Worm (Caenorhabditis elegans) whole organism, late embryonic: Measurements from ENCODE around the gene nlp-43.
A peak's percentile ranks its signal among the peaks of the same experiment; 100 is the strongest.

ENCODE experiments used
- C38D4.7 ChIP-seq: fragments of 200-800 bp; sonication (Bioruptor generic); optimal IDR thresholded peaks from 2 replicates; lab custom pipeline; 2018; ENCODE audit warnings: mild to moderate bottlenecking, missing genetic modification characterization, moderate library complexity, missing compliant biosample characterization
- F13H6.1 ChIP-seq: sonication (generic microtip); optimal IDR thresholded peaks from 2 replicates; lab custom pipeline; 2016; ENCODE audit warnings: missing genetic modification characterization, missing compliant biosample characterization
- K02D7.2 ChIP-seq: sonication (generic microtip); optimal IDR thresholded peaks from 2 replicates; lab custom pipeline; 2017; ENCODE audit warnings: mild to moderate bottlenecking, missing genetic modification characterization, missing compliant biosample characterization
- K09A11.1 ChIP-seq: sonication (generic microtip); optimal IDR thresholded peaks from 2 replicates; lab custom pipeline; 2017; ENCODE audit warnings: antibody characterized with exemption, mild to moderate bottlenecking, missing genetic modification characterization, missing compliant biosample characterization; ENCODE audit not compliant: insufficient read depth
- T23F11.4 ChIP-seq: fragments of 200-800 bp; sonication (Bioruptor generic); optimal IDR thresholded peaks from 2 replicates; lab custom pipeline; 2018; ENCODE audit warnings: mild to moderate bottlenecking, missing genetic modification characterization, missing compliant biosample characterization
- ahr-1 ChIP-seq: sonication (generic microtip); optimal IDR thresholded peaks from 2 replicates; lab custom pipeline; 2016; ENCODE audit warnings: missing genetic modification characterization, missing compliant biosample characterization
- ceh-14 ChIP-seq: sonication (generic microtip); optimal IDR thresholded peaks from 2 replicates; lab custom pipeline; 2016; ENCODE audit warnings: missing genotype, missing genetic modification characterization, missing compliant biosample characterization
- ceh-18 ChIP-seq: sonication (generic microtip); optimal IDR thresholded peaks from 2 replicates; lab custom pipeline; 2016; ENCODE audit warnings: missing genetic modification characterization, missing compliant biosample characterization
- ceh-19 ChIP-seq: fragments of 200-800 bp; sonication (Bioruptor generic); optimal IDR thresholded peaks from 2 replicates; lab custom pipeline; 2018; ENCODE audit warnings: mild to moderate bottlenecking, missing genetic modification characterization, missing compliant biosample characterization
- ceh-2 ChIP-seq: sonication (generic microtip); optimal IDR thresholded peaks from 2 replicates; lab custom pipeline; 2016; ENCODE audit warnings: missing genotype, missing genetic modification characterization, missing compliant biosample characterization
- ceh-22 ChIP-seq: sonication (generic microtip); optimal IDR thresholded peaks from 2 replicates; lab custom pipeline; 2017; ENCODE audit warnings: missing biosample characterization, missing genetic modification characterization
- ceh-24 ChIP-seq: sonication (generic microtip); optimal IDR thresholded peaks from 2 replicates; lab custom pipeline; 2016; ENCODE audit warnings: mild to moderate bottlenecking, missing genetic modification characterization, missing compliant biosample characterization
- ceh-31 ChIP-seq: sonication (generic microtip); optimal IDR thresholded peaks from 2 replicates; lab custom pipeline; 2016; ENCODE audit warnings: missing genetic modification characterization, missing compliant biosample characterization
- ceh-34 ChIP-seq: sonication (generic microtip); optimal IDR thresholded peaks from 2 replicates; lab custom pipeline; 2016; ENCODE audit warnings: mild to moderate bottlenecking, missing genetic modification characterization, missing compliant biosample characterization
- ceh-45 ChIP-seq: fragments of 200-800 bp; sonication (Bioruptor generic); IDR thresholded peaks from 2 replicates; pipeline ENCODE4 v1.3.6; 2022; ENCODE audit warnings: missing genetic modification reagents, missing genetic modification characterization, missing compliant biosample characterization
- ceh-48 ChIP-seq: sonication (generic microtip); optimal IDR thresholded peaks from 2 replicates; lab custom pipeline; 2016; ENCODE audit warnings: missing genetic modification characterization, inconsistent platforms, missing compliant biosample characterization
- ceh-6 ChIP-seq: fragments of 200-800 bp; sonication (Bioruptor generic); optimal IDR thresholded peaks from 2 replicates; lab custom pipeline; 2018; ENCODE audit warnings: mild to moderate bottlenecking, missing genetic modification characterization, missing compliant biosample characterization
- che-1 ChIP-seq: sonication (generic microtip); optimal IDR thresholded peaks from 2 replicates; lab custom pipeline; 2016; ENCODE audit warnings: mild to moderate bottlenecking, missing genetic modification characterization, missing compliant biosample characterization
- dve-1 ChIP-seq: sonication (generic microtip); optimal IDR thresholded peaks from 2 replicates; lab custom pipeline; 2017; ENCODE audit warnings: antibody characterized with exemption, mild to moderate bottlenecking, missing genetic modification characterization, missing compliant biosample characterization
- elt-2 ChIP-seq: sonication (generic microtip); optimal IDR thresholded peaks from 2 replicates; lab custom pipeline; 2016; ENCODE audit warnings: missing genetic modification reagents, missing genetic modification characterization, missing compliant biosample characterization
- elt-4 ChIP-seq: sonication (generic microtip); optimal IDR thresholded peaks from 2 replicates; lab custom pipeline; 2016; ENCODE audit warnings: missing genetic modification characterization, missing compliant biosample characterization
- ets-4 ChIP-seq: sonication (generic microtip); optimal IDR thresholded peaks from 2 replicates; lab custom pipeline; 2016; ENCODE audit warnings: missing genetic modification characterization, missing compliant biosample characterization
- eyg-1 ChIP-seq: sonication (generic microtip); optimal IDR thresholded peaks from 2 replicates; lab custom pipeline; 2016; ENCODE audit warnings: missing genotype, missing genetic modification characterization, missing compliant biosample characterization
- fax-1 ChIP-seq: sonication (generic microtip); optimal IDR thresholded peaks from 2 replicates; lab custom pipeline; 2016; ENCODE audit warnings: missing genotype, missing genetic modification characterization, missing compliant biosample characterization
- fkh-6 ChIP-seq: sonication (generic microtip); optimal IDR thresholded peaks from 2 replicates; lab custom pipeline; 2016; ENCODE audit warnings: missing genetic modification characterization, missing compliant biosample characterization
- gmeb-2 ChIP-seq: sonication (generic microtip); optimal IDR thresholded peaks from 2 replicates; lab custom pipeline; 2016; ENCODE audit warnings: missing genetic modification characterization, inconsistent platforms, missing compliant biosample characterization
- hlh-13 ChIP-seq: fragments of 200-800 bp; sonication (Bioruptor generic); optimal IDR thresholded peaks from 2 replicates; lab custom pipeline; 2018; ENCODE audit warnings: mild to moderate bottlenecking, missing genetic modification characterization, missing compliant biosample characterization
- hlh-6 ChIP-seq: sonication (generic microtip); optimal IDR thresholded peaks from 2 replicates; lab custom pipeline; 2016; ENCODE audit warnings: missing genotype, missing genetic modification characterization, missing compliant biosample characterization
- hlh-8 ChIP-seq: sonication (generic microtip); optimal IDR thresholded peaks from 2 replicates; lab custom pipeline; 2016; ENCODE audit warnings: missing genotype, missing genetic modification characterization, missing compliant biosample characterization
- lim-6 ChIP-seq: sonication (generic microtip); optimal IDR thresholded peaks from 2 replicates; lab custom pipeline; 2016; ENCODE audit warnings: missing genetic modification characterization, missing compliant biosample characterization
- lin-11 ChIP-seq: fragments of 200-800 bp; sonication (Bioruptor generic); optimal IDR thresholded peaks from 2 replicates; lab custom pipeline; 2018; ENCODE audit warnings: mild to moderate bottlenecking, missing genetic modification characterization, missing compliant biosample characterization
- nhr-11 ChIP-seq: fragments of 150-350 bp; optimal IDR thresholded peaks from 2 replicates; lab custom pipeline; 2014; ENCODE audit warnings: missing biosample characterization, missing genetic modification characterization
- nhr-232 ChIP-seq: sonication (generic microtip); optimal IDR thresholded peaks from 2 replicates; lab custom pipeline; 2016; ENCODE audit warnings: missing genetic modification characterization, missing compliant biosample characterization
- npax-4 ChIP-seq: sonication (generic microtip); optimal IDR thresholded peaks from 2 replicates; lab custom pipeline; 2016; ENCODE audit warnings: missing genetic modification characterization, missing compliant biosample characterization
- pat-9 ChIP-seq: fragments of 200-800 bp; sonication (Bioruptor generic); optimal IDR thresholded peaks from 2 replicates; lab custom pipeline; 2018; ENCODE audit warnings: mild to moderate bottlenecking, missing genetic modification characterization, moderate library complexity, missing compliant biosample characterization
- pqm-1 ChIP-seq: sonication (generic microtip); optimal IDR thresholded peaks from 2 replicates; lab custom pipeline; 2016; ENCODE audit warnings: missing genetic modification characterization, missing compliant biosample characterization
- rnt-1 ChIP-seq: sonication (generic microtip); optimal IDR thresholded peaks from 2 replicates; lab custom pipeline; 2016; ENCODE audit warnings: missing genetic modification characterization, missing compliant biosample characterization
- sdc-2 ChIP-seq: sonication (generic microtip); optimal IDR thresholded peaks from 2 replicates; lab custom pipeline; 2016; ENCODE audit warnings: missing genotype, missing genetic modification characterization, missing compliant biosample characterization
- sox-4 ChIP-seq: sonication (generic microtip); optimal IDR thresholded peaks from 2 replicates; lab custom pipeline; 2017; ENCODE audit warnings: mild to moderate bottlenecking, missing genetic modification characterization, inconsistent platforms, missing compliant biosample characterization
- syd-9 ChIP-seq: sonication (generic microtip); optimal IDR thresholded peaks from 2 replicates; lab custom pipeline; 2016; ENCODE audit warnings: mild to moderate bottlenecking, missing genetic modification characterization, moderate library complexity, missing compliant biosample characterization
- tbx-7 ChIP-seq: sonication (generic microtip); optimal IDR thresholded peaks from 2 replicates; lab custom pipeline; 2016; ENCODE audit warnings: missing genotype, missing genetic modification characterization, missing compliant biosample characterization
- ttx-3 ChIP-seq: sonication (generic microtip); optimal IDR thresholded peaks from 2 replicates; lab custom pipeline; 2016; ENCODE audit warnings: missing genetic modification reagents, missing genetic modification characterization, missing compliant biosample characterization
- zip-5 ChIP-seq: sonication (generic microtip); optimal IDR thresholded peaks from 2 replicates; lab custom pipeline; 2016; ENCODE audit warnings: missing genetic modification characterization, missing compliant biosample characterization
- ztf-16 ChIP-seq: sonication (generic microtip); optimal IDR thresholded peaks from 2 replicates; lab custom pipeline; 2017; ENCODE audit warnings: missing genetic modification characterization, missing compliant biosample characterization

The nlp-43 gene

DNA sequence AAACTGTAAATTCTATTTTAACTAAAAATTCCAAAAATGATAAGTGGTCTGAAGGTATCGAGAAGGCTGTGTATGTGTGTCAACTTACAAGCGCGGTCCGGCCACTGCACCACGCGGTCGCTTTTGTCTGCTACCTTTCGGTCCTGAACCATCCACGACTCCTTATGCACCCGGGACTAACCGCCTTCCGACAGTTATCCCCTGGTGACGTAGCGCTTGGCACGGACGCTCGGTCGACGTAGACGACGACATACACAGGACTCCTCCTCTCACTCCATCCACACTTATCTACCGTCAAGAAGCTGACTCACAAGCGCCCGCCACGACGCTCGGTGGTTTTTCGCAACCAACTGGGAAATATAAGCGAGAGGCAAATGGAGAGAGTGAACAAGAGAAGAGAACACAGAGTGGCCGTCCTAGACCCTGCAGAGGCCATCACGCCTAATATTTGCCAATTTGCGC is 10.8 kb upstream of the nlp-43 start (continued):
- TF ChIP-seq T23F11.4 (GFP tag; lab: Kevin White, UChicago) = peak; percentile 93
- peak; percentile 54 for TF ChIP-seq zip-5
- TF ChIP-seq sdc-2 (tag; lab: Kevin White, UChicago) = peak; percentile 82
- TF ChIP-seq dve-1 (tag; lab: Kevin White, UChicago) = peak; percentile 84
- TF ChIP-seq nhr-232 (tag; lab: Kevin White, UChicago) = peak; percentile 81
- peak; percentile 11 for TF ChIP-seq ahr-1 (tag; lab: Kevin White, UChicago)
- peak; percentile 83 for TF ChIP-seq rnt-1 (tag; lab: Kevin White, UChicago)
- peak; percentile 88 for TF ChIP-seq fkh-6 (tag; lab: Kevin White, UChicago)
- TF ChIP-seq ztf-16 (tag; lab: Kevin White, UChicago) = peak; percentile 86
- TF ChIP-seq ceh-31 (tag; lab: Kevin White, UChicago) = peak; percentile 81
- TF ChIP-seq syd-9 (tag; lab: Kevin White, UChicago) = peak; percentile 87
- TF ChIP-seq elt-4 (tag; lab: Kevin White, UChicago) = peak; percentile 76
- TF ChIP-seq lin-11 (tag; lab: Kevin White, UChicago) = peak; percentile 77
- peak; percentile 86 for TF ChIP-seq K02D7.2 (tag; lab: Kevin White, UChicago)
- TF ChIP-seq ttx-3 (tag; lab: Kevin White, UChicago) = peak; percentile 81
- peak; percentile 83 for TF ChIP-seq ceh-14
- peak; percentile 91 for TF ChIP-seq hlh-6 (tag; lab: Kevin White, UChicago)
- TF ChIP-seq che-1 (tag; lab: Kevin White, UChicago) = peak; percentile 85
- peak; percentile 55 for TF ChIP-seq tbx-7 (tag; lab: Kevin White, UChicago)
- peak; percentile 39 for TF ChIP-seq K09A11.1 (tag; lab: Kevin White, UChicago)
- peak; percentile 72 for TF ChIP-seq ceh-2
- peak; percentile 78 for TF ChIP-seq hlh-13 (GFP tag; lab: Kevin White, UChicago)
- TF ChIP-seq ceh-18 = peak; percentile 92
- TF ChIP-seq pqm-1 (tag; lab: Kevin White, UChicago) = peak; percentile 60
- peak; percentile 78 for TF ChIP-seq C38D4.7 (GFP tag; lab: Kevin White, UChicago)
- TF ChIP-seq fax-1 = peak; percentile 81
- peak; percentile 52 for TF ChIP-seq hlh-8
- peak; percentile 95 for TF ChIP-seq elt-2
- TF ChIP-seq ceh-45 (GFP tag; lab: Robert Waterston, UW) = peak; percentile 87
- peak; percentile 75 for TF ChIP-seq sox-4
- TF ChIP-seq pat-9 (tag; lab: Kevin White, UChicago) = peak; percentile 81
- TF ChIP-seq ceh-6 (GFP tag; lab: Kevin White, UChicago) = peak; percentile 84
- TF ChIP-seq ceh-19 = peak; percentile 90
- peak; percentile 67 for TF ChIP-seq gmeb-2
- peak; percentile 96 for TF ChIP-seq ceh-34 (tag; lab: Kevin White, UChicago)
- TF ChIP-seq ceh-48 (tag; lab: Kevin White, UChicago) = peak; percentile 67
- peak; percentile 97 for TF ChIP-seq ets-4 (tag; lab: Kevin White, UChicago)
- peak; percentile 80 for TF ChIP-seq eyg-1 (tag; lab: Kevin White, UChicago)

DNA sequence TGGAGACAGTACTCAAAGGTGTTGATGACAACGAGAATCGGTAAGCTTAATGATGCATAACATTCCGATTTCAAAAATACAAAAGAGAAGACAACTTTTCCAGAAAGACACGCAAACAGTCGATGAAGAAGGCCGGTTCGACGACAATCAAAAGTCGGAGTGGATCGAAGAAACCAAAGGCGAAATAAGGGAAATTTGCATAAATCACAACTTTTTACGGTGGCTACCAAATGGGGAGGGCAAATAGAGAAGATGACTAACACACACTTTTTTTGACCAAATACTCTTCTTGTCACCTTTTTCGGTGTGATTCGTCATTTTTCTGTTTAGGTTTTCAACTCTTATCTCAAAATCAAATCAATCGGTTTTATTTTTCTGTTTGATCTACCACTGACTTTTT is 6.1 kb upstream of the nlp-43 start, which contains the start of gene C45G9.6:
C45G9.6 (plus strand) TSS at position 301 of the 400 bp plus-strand sequence.
- no peak for TF ChIP-seq sdc-2 (tag; lab: Kevin White, UChicago)
- no peak for TF ChIP-seq nhr-11 (tag; lab: Kevin White, UChicago)
- no peak for TF ChIP-seq ceh-19
- no peak for TF ChIP-seq ztf-16 (tag; lab: Kevin White, UChicago)
- TF ChIP-seq gmeb-2 = no peak
- no peak for TF ChIP-seq ttx-3 (tag; lab: Kevin White, UChicago)
- TF ChIP-seq npax-4 (tag; lab: Kevin White, UChicago) = no peak
- TF ChIP-seq ceh-24 = no peak
- TF ChIP-seq F13H6.1 (tag; lab: Kevin White, UChicago) = no peak
- TF ChIP-seq ceh-22 (tag; lab: Kevin White, UChicago) = no peak
- no peak for TF ChIP-seq zip-5
- TF ChIP-seq pqm-1 (tag; lab: Kevin White, UChicago) = no peak
- no peak for TF ChIP-seq fax-1
- no peak for TF ChIP-seq lim-6 (tag; lab: Kevin White, UChicago)
